Fruit fly (Drosophila melanogaster): Measurements from ENCODE around the gene CG14397.

- TF ChIP-seq ey (GFP tag; optimal IDR thresholded peaks at IDR 0.05) (no peak), psq (GFP tag; optimal IDR thresholded peaks at IDR 0.05) (no peak), Hr78 (GFP tag; optimal IDR thresholded peaks at IDR 0.05) (no peak), dl (GFP tag; optimal IDR thresholded peaks at IDR 0.05; ENCODE audit: insufficient read depth in 1 of 2, partially characterized antibody in 2 of 2) (no peak), jim (GFP tag; optimal IDR thresholded peaks at IDR 0.05) (no peak), GATAd (GFP tag; optimal IDR thresholded peaks at IDR 0.05) (no peak)
Measured at dm6 chr2L:21135764-21136163, 44.7 kb downstream of the CG14397 start.
